Worm (Caenorhabditis elegans) whole organism, dauer: ENCODE measurements around the gene F07B7.12.
"Not testable (repeated sequence)": the region's sequence is repeated elsewhere in the genome, so short reads cannot be mapped to it uniquely, and the experiment has no call there.

Source experiments
- unc-62 ChIP-seq: sonication (generic microtip); optimal IDR thresholded peaks from 2 replicates; lab custom pipeline; 2017; ENCODE audit warnings: missing biosample characterization, missing genetic modification reagents, missing genetic modification characterization

Gene F07B7.12

ce11 chrV:8861949-8862348 lies at the start of gene F07B7.12:
TSS of gene F07B7.12 (minus strand) at chrV:8862049.
- not testable (repeated sequence) for TF ChIP-seq unc-62 (GFP tag; lab: Kevin White, UChicago)

ce11 chrV:8906896-8907295 lies 45.0 kb upstream of the F07B7.12 start, which contains the start of gene frpr-11:
TSS of gene frpr-11 (plus strand) at chrV:8907196.
- TF ChIP-seq unc-62 (GFP tag; lab: Kevin White, UChicago): no peak

- no peak for TF ChIP-seq unc-62 (GFP tag; lab: Kevin White, UChicago)
Measured at ce11 chrV:8905656-8906055, 43.8 kb upstream of the F07B7.12 start.

ce11 chrV:8903916-8904315 lies 42.1 kb upstream of the F07B7.12 start:
- TF ChIP-seq unc-62 (GFP tag; lab: Kevin White, UChicago): no peak

- no peak for TF ChIP-seq unc-62 (GFP tag; lab: Kevin White, UChicago)
Measured at ce11 chrV:8902697-8903096, 40.8 kb upstream of the F07B7.12 start, which contains the start of gene frpr-12. TSS of gene frpr-12 (plus strand) at chrV:8902997.

- no peak for TF ChIP-seq unc-62 (GFP tag; lab: Kevin White, UChicago)
Measured at ce11 chrV:8898756-8899155, 36.9 kb upstream of the F07B7.12 start, which contains the start of gene frpr-13. TSS of gene frpr-13 (plus strand) at chrV:8899056.

ce11 chrV:8897942-8898419 lies 36.1 kb upstream of the F07B7.12 start, which contains the start of the genes his-17 and his-18:
TSS of gene his-17 (minus strand) at chrV:8897992.
TSS of gene his-18 (plus strand) at chrV:8898228.
- not testable (repeated sequence) for TF ChIP-seq unc-62 (GFP tag; lab: Kevin White, UChicago)

ce11 chrV:8835311-8835710 lies 26.5 kb downstream of the F07B7.12 start, which contains the start of gene F07B7.7:
TSS of gene F07B7.7 (plus strand) at chrV:8835611.
- TF ChIP-seq unc-62 (GFP tag; lab: Kevin White, UChicago): not testable (repeated sequence)

- not testable (repeated sequence) for TF ChIP-seq unc-62 (GFP tag; lab: Kevin White, UChicago)
Measured at ce11 chrV:8819855-8820254, 42.0 kb downstream of the F07B7.12 start, which contains the start of gene rpm-1. TSS of gene rpm-1 (minus strand) at chrV:8819955.
